Worm (Caenorhabditis elegans) whole organism, late embryonic: ENCODE data around the gene tdpo-1.

Experiments
- C08G9.2 ChIP-seq: sonication (generic microtip); optimal IDR thresholded peaks from 2 replicates; lab custom pipeline; 2016; ENCODE audit warnings: mild to moderate bottlenecking, missing genetic modification characterization, moderate library complexity, missing compliant biosample characterization
- F13H6.1 ChIP-seq: sonication (generic microtip); optimal IDR thresholded peaks from 2 replicates; lab custom pipeline; 2016; ENCODE audit warnings: missing genetic modification characterization, missing compliant biosample characterization
- K02D7.2 ChIP-seq: sonication (generic microtip); optimal IDR thresholded peaks from 2 replicates; lab custom pipeline; 2017; ENCODE audit warnings: mild to moderate bottlenecking, missing genetic modification characterization, missing compliant biosample characterization
- T23F11.4 ChIP-seq: fragments of 200-800 bp; sonication (Bioruptor generic); optimal IDR thresholded peaks from 2 replicates; lab custom pipeline; 2018; ENCODE audit warnings: mild to moderate bottlenecking, missing genetic modification characterization, missing compliant biosample characterization
- ahr-1 ChIP-seq: sonication (generic microtip); optimal IDR thresholded peaks from 2 replicates; lab custom pipeline; 2016; ENCODE audit warnings: missing genetic modification characterization, missing compliant biosample characterization
- ama-1 ChIP-seq: fragments of 150-350 bp; optimal IDR thresholded peaks from 2 replicates; lab custom pipeline; 2014
- ceh-14 ChIP-seq: sonication (generic microtip); optimal IDR thresholded peaks from 2 replicates; lab custom pipeline; 2016; ENCODE audit warnings: missing genotype, missing genetic modification characterization, missing compliant biosample characterization
- ceh-18 ChIP-seq: sonication (generic microtip); optimal IDR thresholded peaks from 2 replicates; lab custom pipeline; 2016; ENCODE audit warnings: missing genetic modification characterization, missing compliant biosample characterization
- ceh-19 ChIP-seq: fragments of 200-800 bp; sonication (Bioruptor generic); optimal IDR thresholded peaks from 2 replicates; lab custom pipeline; 2018; ENCODE audit warnings: mild to moderate bottlenecking, missing genetic modification characterization, missing compliant biosample characterization
- ceh-2 ChIP-seq: sonication (generic microtip); optimal IDR thresholded peaks from 2 replicates; lab custom pipeline; 2016; ENCODE audit warnings: missing genotype, missing genetic modification characterization, missing compliant biosample characterization
- ceh-22 ChIP-seq: sonication (generic microtip); optimal IDR thresholded peaks from 2 replicates; lab custom pipeline; 2017; ENCODE audit warnings: missing biosample characterization, missing genetic modification characterization
- ceh-24 ChIP-seq: sonication (generic microtip); optimal IDR thresholded peaks from 2 replicates; lab custom pipeline; 2016; ENCODE audit warnings: mild to moderate bottlenecking, missing genetic modification characterization, missing compliant biosample characterization
- ceh-30 ChIP-seq: fragments of 150-350 bp; optimal IDR thresholded peaks from 2 replicates; lab custom pipeline; 2014; ENCODE audit warnings: missing biosample characterization, missing genetic modification characterization
- ceh-31 ChIP-seq: sonication (generic microtip); optimal IDR thresholded peaks from 2 replicates; lab custom pipeline; 2016; ENCODE audit warnings: missing genetic modification characterization, missing compliant biosample characterization
- ceh-34 ChIP-seq: sonication (generic microtip); optimal IDR thresholded peaks from 2 replicates; lab custom pipeline; 2016; ENCODE audit warnings: mild to moderate bottlenecking, missing genetic modification characterization, missing compliant biosample characterization
- ceh-45 ChIP-seq: fragments of 200-800 bp; sonication (Bioruptor generic); IDR thresholded peaks from 2 replicates; pipeline ENCODE4 v1.3.6; 2022; ENCODE audit warnings: missing genetic modification reagents, missing genetic modification characterization, missing compliant biosample characterization
- ceh-6 ChIP-seq: fragments of 200-800 bp; sonication (Bioruptor generic); optimal IDR thresholded peaks from 2 replicates; lab custom pipeline; 2018; ENCODE audit warnings: mild to moderate bottlenecking, missing genetic modification characterization, missing compliant biosample characterization
- che-1 ChIP-seq: sonication (generic microtip); optimal IDR thresholded peaks from 2 replicates; lab custom pipeline; 2016; ENCODE audit warnings: mild to moderate bottlenecking, missing genetic modification characterization, missing compliant biosample characterization
- elt-2 ChIP-seq: sonication (generic microtip); optimal IDR thresholded peaks from 2 replicates; lab custom pipeline; 2016; ENCODE audit warnings: missing genetic modification reagents, missing genetic modification characterization, missing compliant biosample characterization
- elt-4 ChIP-seq: sonication (generic microtip); optimal IDR thresholded peaks from 2 replicates; lab custom pipeline; 2016; ENCODE audit warnings: missing genetic modification characterization, missing compliant biosample characterization
- fax-1 ChIP-seq: sonication (generic microtip); optimal IDR thresholded peaks from 2 replicates; lab custom pipeline; 2016; ENCODE audit warnings: missing genotype, missing genetic modification characterization, missing compliant biosample characterization
- fkh-10 ChIP-seq: fragments of 150-350 bp; optimal IDR thresholded peaks from 2 replicates; lab custom pipeline; 2014; ENCODE audit warnings: missing biosample characterization, missing genetic modification reagents, missing genetic modification characterization
- hlh-15 ChIP-seq: sonication (generic microtip); optimal IDR thresholded peaks from 2 replicates; lab custom pipeline; 2016; ENCODE audit warnings: missing genetic modification characterization, missing compliant biosample characterization
- hlh-30 ChIP-seq: sonication (generic microtip); optimal IDR thresholded peaks from 2 replicates; lab custom pipeline; 2017; ENCODE audit warnings: antibody characterized with exemption, missing genetic modification characterization, missing compliant biosample characterization; ENCODE audit not compliant: insufficient read depth
- hlh-6 ChIP-seq: sonication (generic microtip); optimal IDR thresholded peaks from 2 replicates; lab custom pipeline; 2016; ENCODE audit warnings: missing genotype, missing genetic modification characterization, missing compliant biosample characterization
- hlh-8 ChIP-seq: sonication (generic microtip); optimal IDR thresholded peaks from 2 replicates; lab custom pipeline; 2016; ENCODE audit warnings: missing genotype, missing genetic modification characterization, missing compliant biosample characterization
- lim-6 ChIP-seq: sonication (generic microtip); optimal IDR thresholded peaks from 2 replicates; lab custom pipeline; 2016; ENCODE audit warnings: missing genetic modification characterization, missing compliant biosample characterization
- lin-11 ChIP-seq: fragments of 200-800 bp; sonication (Bioruptor generic); optimal IDR thresholded peaks from 2 replicates; lab custom pipeline; 2018; ENCODE audit warnings: mild to moderate bottlenecking, missing genetic modification characterization, missing compliant biosample characterization
- madf-2 ChIP-seq: sonication (generic microtip); optimal IDR thresholded peaks from 2 replicates; lab custom pipeline; 2017; ENCODE audit warnings: missing genetic modification characterization, missing compliant biosample characterization
- nfya-1 ChIP-seq: sonication (generic microtip); optimal IDR thresholded peaks from 2 replicates; lab custom pipeline; 2017; ENCODE audit warnings: missing genetic modification characterization, mild to moderate bottlenecking, missing compliant biosample characterization, antibody characterized with exemption, moderate library complexity
- nhr-232 ChIP-seq: sonication (generic microtip); optimal IDR thresholded peaks from 2 replicates; lab custom pipeline; 2016; ENCODE audit warnings: missing genetic modification characterization, missing compliant biosample characterization
- npax-4 ChIP-seq: sonication (generic microtip); optimal IDR thresholded peaks from 2 replicates; lab custom pipeline; 2016; ENCODE audit warnings: missing genetic modification characterization, missing compliant biosample characterization
- pag-3 ChIP-seq: sonication (generic microtip); optimal IDR thresholded peaks from 2 replicates; lab custom pipeline; 2016; ENCODE audit warnings: missing compliant biosample characterization, missing genetic modification characterization, borderline replicate concordance
- pat-9 ChIP-seq: fragments of 200-800 bp; sonication (Bioruptor generic); optimal IDR thresholded peaks from 2 replicates; lab custom pipeline; 2018; ENCODE audit warnings: mild to moderate bottlenecking, missing genetic modification characterization, moderate library complexity, missing compliant biosample characterization
- pax-1 ChIP-seq: fragments of 150-350 bp; optimal IDR thresholded peaks from 2 replicates; lab custom pipeline; 2014; ENCODE audit warnings: missing biosample characterization, missing genetic modification characterization
- pha-2 ChIP-seq: sonication (generic microtip); optimal IDR thresholded peaks from 2 replicates; lab custom pipeline; 2017; ENCODE audit warnings: mild to moderate bottlenecking, missing genetic modification characterization, missing compliant biosample characterization
- pros-1 ChIP-seq: fragments of 150-350 bp; optimal IDR thresholded peaks from 2 replicates; lab custom pipeline; 2014; ENCODE audit warnings: missing biosample characterization, missing genetic modification reagents, missing genetic modification characterization
- rnt-1 ChIP-seq: sonication (generic microtip); optimal IDR thresholded peaks from 2 replicates; lab custom pipeline; 2016; ENCODE audit warnings: missing genetic modification characterization, missing compliant biosample characterization
- sdc-2 ChIP-seq: sonication (generic microtip); optimal IDR thresholded peaks from 2 replicates; lab custom pipeline; 2016; ENCODE audit warnings: missing genotype, missing genetic modification characterization, missing compliant biosample characterization
- sox-2 ChIP-seq: fragments of 200-800 bp; sonication (Bioruptor generic); IDR thresholded peaks from 2 replicates; pipeline ENCODE4 v1.3.6; 2022; ENCODE audit warnings: missing genetic modification reagents, missing genetic modification characterization, missing compliant biosample characterization
- sox-4 ChIP-seq: sonication (generic microtip); optimal IDR thresholded peaks from 2 replicates; lab custom pipeline; 2017; ENCODE audit warnings: mild to moderate bottlenecking, missing genetic modification characterization, inconsistent platforms, missing compliant biosample characterization
- tbx-2 ChIP-seq: sonication (generic microtip); optimal IDR thresholded peaks from 2 replicates; lab custom pipeline; 2016; ENCODE audit warnings: missing genetic modification characterization, missing compliant biosample characterization
- tbx-7 ChIP-seq: sonication (generic microtip); optimal IDR thresholded peaks from 2 replicates; lab custom pipeline; 2016; ENCODE audit warnings: missing genotype, missing genetic modification characterization, missing compliant biosample characterization
- unc-3 ChIP-seq, 2 experiments: fragments of 200-800 bp in 1 of 2; sonication (Bioruptor generic) in 1 of 2; sonication (generic microtip) in 1 of 2; conservative IDR thresholded peaks in 1 of 2; optimal IDR thresholded peaks in 1 of 2; 2 replicates each; pipeline versions ENCODE4 v1.3.6 to Lab custom; 2016 to 2022; ENCODE audit warnings: missing compliant biosample characterization in 2 of 2, missing genetic modification characterization in 2 of 2, missing genetic modification reagents in 1 of 2
- unc-42 ChIP-seq: sonication (generic microtip); optimal IDR thresholded peaks from 2 replicates; lab custom pipeline; 2016; ENCODE audit warnings: missing genotype, missing genetic modification characterization, missing compliant biosample characterization
- unc-55 ChIP-seq: sonication (generic microtip); optimal IDR thresholded peaks from 2 replicates; lab custom pipeline; 2017; ENCODE audit warnings: missing biosample characterization, missing genetic modification reagents, missing genetic modification characterization
- unc-86 ChIP-seq: sonication (generic microtip); optimal IDR thresholded peaks from 2 replicates; lab custom pipeline; 2016; ENCODE audit warnings: missing genetic modification characterization, missing compliant biosample characterization
- zip-5 ChIP-seq: sonication (generic microtip); optimal IDR thresholded peaks from 2 replicates; lab custom pipeline; 2016; ENCODE audit warnings: missing genetic modification characterization, missing compliant biosample characterization

tdpo-1 gene

DNA sequence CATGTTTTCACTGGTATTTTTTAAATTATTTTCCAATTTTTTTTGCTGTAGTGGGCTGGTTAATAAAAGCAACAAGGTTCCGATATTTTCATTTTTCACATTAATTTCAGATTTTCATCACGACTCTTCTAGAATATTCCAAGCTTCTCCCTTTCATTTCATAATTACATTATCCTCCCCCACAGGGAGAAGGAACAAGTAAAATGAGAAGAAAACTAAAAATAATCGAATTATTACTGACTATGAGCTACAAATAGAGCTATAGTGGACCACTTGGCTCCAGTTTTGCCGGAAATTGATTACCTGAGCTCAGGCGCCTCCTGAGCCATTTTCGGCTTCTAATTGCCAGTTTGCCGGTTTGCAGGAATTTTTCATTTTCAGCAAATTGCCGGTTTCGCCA, 15.9 kb downstream of the tdpo-1 start:
- no peak for TF ChIP-seq elt-4 (tag; lab: Kevin White, UChicago)
- peak; percentile 48 for TF ChIP-seq unc-42 (tag; lab: Kevin White, UChicago)
- TF ChIP-seq unc-55 (GFP tag; lab: Kevin White, UChicago): no peak
- no peak for TF ChIP-seq unc-3 (GFP tag; conservative IDR thresholded peaks at IDR 0.05; lab: Robert Waterston, UW)
- no peak for TF ChIP-seq unc-3 (tag; optimal IDR thresholded peaks at IDR 0.05; lab: Kevin White, UChicago)

DNA sequence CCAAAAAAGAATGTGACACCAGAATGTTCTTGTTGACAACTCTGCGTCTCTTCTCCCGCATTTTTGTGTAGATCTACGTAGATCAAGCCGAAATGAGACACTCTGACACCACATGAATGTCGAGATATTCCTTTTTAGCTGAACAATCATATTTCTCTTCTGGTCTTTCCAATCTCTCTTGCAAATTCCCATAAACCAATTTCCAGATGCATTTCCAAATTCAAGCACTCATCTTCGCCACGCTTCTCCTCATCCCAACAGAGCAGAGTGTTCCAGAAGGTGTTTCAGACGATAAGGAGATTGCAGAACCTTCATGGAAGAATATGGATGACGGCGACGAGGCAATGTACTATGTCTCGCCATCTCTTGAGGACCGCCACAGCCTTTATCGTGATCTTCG, 20.1 kb downstream of the tdpo-1 start, which contains the start of gene Y76B12C.8:
Y76B12C.8 (plus strand) TSS at position 207 of the 400 bp plus-strand sequence.
- no peak for TF ChIP-seq ama-1
- TF ChIP-seq madf-2 (tag; lab: Kevin White, UChicago): no peak
- TF ChIP-seq npax-4: no peak
- TF ChIP-seq unc-42 (tag; lab: Kevin White, UChicago): no peak
- no peak for TF ChIP-seq ahr-1 (tag; lab: Kevin White, UChicago)
- TF ChIP-seq lim-6 (tag; lab: Kevin White, UChicago): no peak

DNA sequence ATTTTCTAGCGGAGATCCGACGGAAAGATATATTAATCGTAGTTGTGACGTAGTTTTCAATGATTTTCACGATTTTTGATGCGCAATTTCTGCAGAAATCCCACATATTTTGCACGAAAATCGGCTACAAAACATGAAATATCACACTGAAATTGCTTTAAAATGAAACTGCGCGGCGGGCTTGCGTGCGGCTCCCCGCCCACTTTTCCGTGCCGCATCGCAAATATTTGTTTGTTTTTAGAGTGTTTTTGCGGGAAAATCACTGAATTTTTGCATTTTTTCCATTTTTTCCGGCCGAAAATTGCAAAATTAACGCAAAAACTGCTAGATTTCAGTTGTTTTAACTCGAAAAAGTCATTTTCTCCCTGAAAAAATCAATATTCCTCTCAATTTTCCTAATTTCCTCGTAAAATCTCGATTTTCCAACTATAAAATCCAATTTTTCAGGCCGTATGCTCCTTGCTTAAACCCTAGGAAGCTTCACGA, 21.4 kb downstream of the tdpo-1 start, which contains the start of gene Y76B12C.6:
Y76B12C.6 (plus strand) TSS at position 436 of the 486 bp plus-strand sequence.
- TF ChIP-seq ceh-45 (no peak), ceh-30 (no peak), npax-4 (no peak), K02D7.2 (tag; lab: Kevin White, UChicago) (peak; percentile 43), ceh-14 (peak; percentile 52), ceh-6 (peak; percentile 76), ceh-24 (tag; lab: Kevin White, UChicago) (no peak), pag-3 (tag; lab: Kevin White, UChicago) (no peak), lim-6 (tag; lab: Kevin White, UChicago) (no peak), tbx-2 (tag; lab: Kevin White, UChicago) (peak; percentile 79), sox-2 (GFP tag; lab: Robert Waterston, UW) (no peak), ceh-34 (tag; lab: Kevin White, UChicago) (no peak), nhr-232 (tag; lab: Kevin White, UChicago) (peak; percentile 48), ceh-19 (peak; percentile 2), pax-1 (no peak), tbx-7 (tag; lab: Kevin White, UChicago) (no peak), C08G9.2 (tag; lab: Kevin White, UChicago) (no peak), unc-86 (tag; lab: Kevin White, UChicago) (peak; percentile 59), sox-4 (tag; lab: Kevin White, UChicago) (peak; percentile 73), hlh-8 (no peak), unc-42 (tag; lab: Kevin White, UChicago) (peak; percentile 61), ceh-22 (tag; lab: Kevin White, UChicago) (no peak), nfya-1 (tag; lab: Kevin White, UChicago) (peak; percentile 7), lin-11 (tag; lab: Kevin White, UChicago) (peak; percentile 60), che-1 (tag; lab: Kevin White, UChicago) (peak; percentile 66), pros-1 (tag; lab: Kevin White, UChicago) (no peak), fkh-10 (GFP tag; lab: Kevin White, UChicago) (no peak), sdc-2 (tag; lab: Kevin White, UChicago) (no peak), F13H6.1 (tag; lab: Kevin White, UChicago) (peak; percentile 52), rnt-1 (tag; lab: Kevin White, UChicago) (peak; percentile 39), pat-9 (tag; lab: Kevin White, UChicago) (peak; percentile 70), zip-5 (tag; lab: Kevin White, UChicago) (peak; percentile 17), ceh-18 (tag; lab: Kevin White, UChicago) (peak; percentile 7), ceh-2 (tag; lab: Kevin White, UChicago) (peak; percentile 51), hlh-15 (no peak), T23F11.4 (GFP tag; lab: Kevin White, UChicago) (peak; percentile 30), hlh-6 (tag; lab: Kevin White, UChicago) (no peak), ceh-31 (tag; lab: Kevin White, UChicago) (peak; percentile 39), elt-2 (peak; percentile 73), hlh-30 (tag; lab: Kevin White, UChicago) (no peak), pha-2 (tag; lab: Kevin White, UChicago) (peak; percentile 18), elt-4 (tag; lab: Kevin White, UChicago) (no peak), fax-1 (tag; lab: Kevin White, UChicago) (peak; percentile 63)
